Worm (Caenorhabditis elegans) whole organism, late embryonic: Measurements from ENCODE around the gene acdh-13.

Experiments
- F13H6.1 ChIP-seq: sonication (generic microtip); optimal IDR thresholded peaks from 2 replicates; lab custom pipeline; 2016; ENCODE audit warnings: missing genetic modification characterization, missing compliant biosample characterization
- K02D7.2 ChIP-seq: sonication (generic microtip); optimal IDR thresholded peaks from 2 replicates; lab custom pipeline; 2017; ENCODE audit warnings: mild to moderate bottlenecking, missing genetic modification characterization, missing compliant biosample characterization
- K09A11.1 ChIP-seq: sonication (generic microtip); optimal IDR thresholded peaks from 2 replicates; lab custom pipeline; 2017; ENCODE audit warnings: antibody characterized with exemption, mild to moderate bottlenecking, missing genetic modification characterization, missing compliant biosample characterization; ENCODE audit not compliant: insufficient read depth
- T23F11.4 ChIP-seq: fragments of 200-800 bp; sonication (Bioruptor generic); optimal IDR thresholded peaks from 2 replicates; lab custom pipeline; 2018; ENCODE audit warnings: mild to moderate bottlenecking, missing genetic modification characterization, missing compliant biosample characterization
- Y22D7AL.16 ChIP-seq: sonication (generic microtip); optimal IDR thresholded peaks from 2 replicates; lab custom pipeline; 2016; ENCODE audit warnings: missing genetic modification characterization, missing compliant biosample characterization
- ama-1 ChIP-seq: fragments of 150-350 bp; optimal IDR thresholded peaks from 2 replicates; lab custom pipeline; 2014
- ceh-14 ChIP-seq: sonication (generic microtip); optimal IDR thresholded peaks from 2 replicates; lab custom pipeline; 2016; ENCODE audit warnings: missing genotype, missing genetic modification characterization, missing compliant biosample characterization
- ceh-24 ChIP-seq: sonication (generic microtip); optimal IDR thresholded peaks from 2 replicates; lab custom pipeline; 2016; ENCODE audit warnings: mild to moderate bottlenecking, missing genetic modification characterization, missing compliant biosample characterization
- ceh-31 ChIP-seq: sonication (generic microtip); optimal IDR thresholded peaks from 2 replicates; lab custom pipeline; 2016; ENCODE audit warnings: missing genetic modification characterization, missing compliant biosample characterization
- ceh-45 ChIP-seq: fragments of 200-800 bp; sonication (Bioruptor generic); IDR thresholded peaks from 2 replicates; pipeline ENCODE4 v1.3.6; 2022; ENCODE audit warnings: missing genetic modification reagents, missing genetic modification characterization, missing compliant biosample characterization
- ceh-48 ChIP-seq: sonication (generic microtip); optimal IDR thresholded peaks from 2 replicates; lab custom pipeline; 2016; ENCODE audit warnings: missing genetic modification characterization, inconsistent platforms, missing compliant biosample characterization
- ceh-6 ChIP-seq: fragments of 200-800 bp; sonication (Bioruptor generic); optimal IDR thresholded peaks from 2 replicates; lab custom pipeline; 2018; ENCODE audit warnings: mild to moderate bottlenecking, missing genetic modification characterization, missing compliant biosample characterization
- ceh-9 ChIP-seq: sonication (generic microtip); optimal IDR thresholded peaks from 2 replicates; lab custom pipeline; 2016; ENCODE audit warnings: mild to moderate bottlenecking, missing genetic modification characterization, inconsistent platforms, missing compliant biosample characterization
- che-1 ChIP-seq: sonication (generic microtip); optimal IDR thresholded peaks from 2 replicates; lab custom pipeline; 2016; ENCODE audit warnings: mild to moderate bottlenecking, missing genetic modification characterization, missing compliant biosample characterization
- elt-2 ChIP-seq: sonication (generic microtip); optimal IDR thresholded peaks from 2 replicates; lab custom pipeline; 2016; ENCODE audit warnings: missing genetic modification reagents, missing genetic modification characterization, missing compliant biosample characterization
- ets-4 ChIP-seq: sonication (generic microtip); optimal IDR thresholded peaks from 2 replicates; lab custom pipeline; 2016; ENCODE audit warnings: missing genetic modification characterization, missing compliant biosample characterization
- fkh-10 ChIP-seq: fragments of 150-350 bp; optimal IDR thresholded peaks from 2 replicates; lab custom pipeline; 2014; ENCODE audit warnings: missing biosample characterization, missing genetic modification reagents, missing genetic modification characterization
- gmeb-2 ChIP-seq: sonication (generic microtip); optimal IDR thresholded peaks from 2 replicates; lab custom pipeline; 2016; ENCODE audit warnings: missing genetic modification characterization, inconsistent platforms, missing compliant biosample characterization
- lim-6 ChIP-seq: sonication (generic microtip); optimal IDR thresholded peaks from 2 replicates; lab custom pipeline; 2016; ENCODE audit warnings: missing genetic modification characterization, missing compliant biosample characterization
- lin-11 ChIP-seq: fragments of 200-800 bp; sonication (Bioruptor generic); optimal IDR thresholded peaks from 2 replicates; lab custom pipeline; 2018; ENCODE audit warnings: mild to moderate bottlenecking, missing genetic modification characterization, missing compliant biosample characterization
- madf-2 ChIP-seq: sonication (generic microtip); optimal IDR thresholded peaks from 2 replicates; lab custom pipeline; 2017; ENCODE audit warnings: missing genetic modification characterization, missing compliant biosample characterization
- mec-3 ChIP-seq: sonication (generic microtip); optimal IDR thresholded peaks from 2 replicates; lab custom pipeline; 2016; ENCODE audit warnings: borderline replicate concordance, missing genetic modification characterization, missing compliant biosample characterization
- nhr-11 ChIP-seq: fragments of 150-350 bp; optimal IDR thresholded peaks from 2 replicates; lab custom pipeline; 2014; ENCODE audit warnings: missing biosample characterization, missing genetic modification characterization
- npax-4 ChIP-seq: sonication (generic microtip); optimal IDR thresholded peaks from 2 replicates; lab custom pipeline; 2016; ENCODE audit warnings: missing genetic modification characterization, missing compliant biosample characterization
- pag-3 ChIP-seq: sonication (generic microtip); optimal IDR thresholded peaks from 2 replicates; lab custom pipeline; 2016; ENCODE audit warnings: missing compliant biosample characterization, missing genetic modification characterization, borderline replicate concordance
- pros-1 ChIP-seq: fragments of 150-350 bp; optimal IDR thresholded peaks from 2 replicates; lab custom pipeline; 2014; ENCODE audit warnings: missing biosample characterization, missing genetic modification reagents, missing genetic modification characterization
- ref-2 ChIP-seq: sonication (generic microtip); optimal IDR thresholded peaks from 2 replicates; lab custom pipeline; 2016; ENCODE audit warnings: missing genetic modification characterization, missing compliant biosample characterization
- rnt-1 ChIP-seq: sonication (generic microtip); optimal IDR thresholded peaks from 2 replicates; lab custom pipeline; 2016; ENCODE audit warnings: missing genetic modification characterization, missing compliant biosample characterization
- sdc-2 ChIP-seq: sonication (generic microtip); optimal IDR thresholded peaks from 2 replicates; lab custom pipeline; 2016; ENCODE audit warnings: missing genotype, missing genetic modification characterization, missing compliant biosample characterization
- sox-2 ChIP-seq: fragments of 200-800 bp; sonication (Bioruptor generic); IDR thresholded peaks from 2 replicates; pipeline ENCODE4 v1.3.6; 2022; ENCODE audit warnings: missing genetic modification reagents, missing genetic modification characterization, missing compliant biosample characterization
- sox-4 ChIP-seq: sonication (generic microtip); optimal IDR thresholded peaks from 2 replicates; lab custom pipeline; 2017; ENCODE audit warnings: mild to moderate bottlenecking, missing genetic modification characterization, inconsistent platforms, missing compliant biosample characterization
- unc-3 ChIP-seq, 2 experiments: fragments of 200-800 bp in 1 of 2; sonication (Bioruptor generic) in 1 of 2; sonication (generic microtip) in 1 of 2; conservative IDR thresholded peaks in 1 of 2; optimal IDR thresholded peaks in 1 of 2; 2 replicates each; pipeline versions ENCODE4 v1.3.6 to Lab custom; 2016 to 2022; ENCODE audit warnings: missing compliant biosample characterization in 2 of 2, missing genetic modification characterization in 2 of 2, missing genetic modification reagents in 1 of 2
- unc-86 ChIP-seq: sonication (generic microtip); optimal IDR thresholded peaks from 2 replicates; lab custom pipeline; 2016; ENCODE audit warnings: missing genetic modification characterization, missing compliant biosample characterization

The acdh-13 gene

ce11 chrIV:8523981-8524380 is 25.4 kb upstream of the acdh-13 start:
- no peak for TF ChIP-seq ref-2 (tag; lab: Kevin White, UChicago)
- TF ChIP-seq pag-3 (tag; lab: Kevin White, UChicago) = no peak
- TF ChIP-seq ets-4 = no peak
- TF ChIP-seq ceh-45 (GFP tag; lab: Robert Waterston, UW) = no peak
- TF ChIP-seq K09A11.1 (tag; lab: Kevin White, UChicago) = no peak
- TF ChIP-seq mec-3 (tag; lab: Kevin White, UChicago) = no peak
- TF ChIP-seq ceh-6 (GFP tag; lab: Kevin White, UChicago) = no peak
- no peak for TF ChIP-seq ceh-31
- no peak for TF ChIP-seq pros-1
- no peak for TF ChIP-seq ceh-9 (tag; lab: Kevin White, UChicago)
- no peak for TF ChIP-seq unc-86 (tag; lab: Kevin White, UChicago)
- no peak for TF ChIP-seq sox-4 (tag; lab: Kevin White, UChicago)
- TF ChIP-seq gmeb-2 (tag; lab: Kevin White, UChicago) = no peak
- no peak for TF ChIP-seq K02D7.2 (tag; lab: Kevin White, UChicago)
- TF ChIP-seq lin-11 (tag; lab: Kevin White, UChicago) = no peak
- TF ChIP-seq, all 69 proteins: peak for 0

ce11 chrIV:8520594-8520993 is 22.0 kb upstream of the acdh-13 start, which contains the start of gene pkg-2:
pkg-2 (plus strand) TSS chrIV:8520894.
- TF ChIP-seq unc-86 (tag; lab: Kevin White, UChicago) (no peak), nhr-11 (no peak), ceh-31 (no peak), unc-3 (GFP tag; conservative IDR thresholded peaks at IDR 0.05; lab: Robert Waterston, UW) (no peak), unc-3 (tag; optimal IDR thresholded peaks at IDR 0.05; lab: Kevin White, UChicago) (no peak), Y22D7AL.16 (no peak), ceh-48 (tag; lab: Kevin White, UChicago) (no peak), ceh-6 (GFP tag; lab: Kevin White, UChicago) (no peak), T23F11.4 (GFP tag; lab: Kevin White, UChicago) (no peak), fkh-10 (GFP tag; lab: Kevin White, UChicago) (no peak), ceh-14 (tag; lab: Kevin White, UChicago) (no peak)
- TF ChIP-seq, all 69 proteins: peak for 0

ce11 chrIV:8519949-8520348 is 21.3 kb upstream of the acdh-13 start:
- TF ChIP-seq ceh-24 (tag; lab: Kevin White, UChicago) (no peak), sdc-2 (tag; lab: Kevin White, UChicago) (no peak), Y22D7AL.16 (no peak), madf-2 (tag; lab: Kevin White, UChicago) (no peak)

- TF ChIP-seq mec-3 (tag; lab: Kevin White, UChicago) (no peak), lim-6 (tag; lab: Kevin White, UChicago) (no peak), elt-2 (tag; lab: Kevin White, UChicago) (no peak), K02D7.2 (tag; lab: Kevin White, UChicago) (no peak), ceh-31 (no peak), pros-1 (no peak), ceh-48 (tag; lab: Kevin White, UChicago) (no peak), rnt-1 (no peak), ama-1 (lab: Kevin White, UChicago) (no peak), che-1 (tag; lab: Kevin White, UChicago) (no peak), ceh-45 (GFP tag; lab: Robert Waterston, UW) (no peak)
These were observed 15.9 kb upstream of the acdh-13 start for ce11 chrIV:8514546-8514945.

- TF ChIP-seq npax-4 (no peak), K02D7.2 (tag; lab: Kevin White, UChicago) (no peak), gmeb-2 (tag; lab: Kevin White, UChicago) (no peak), K09A11.1 (tag; lab: Kevin White, UChicago) (no peak), pag-3 (tag; lab: Kevin White, UChicago) (no peak), sdc-2 (tag; lab: Kevin White, UChicago) (no peak), F13H6.1 (tag; lab: Kevin White, UChicago) (no peak), ceh-24 (tag; lab: Kevin White, UChicago) (no peak), ceh-31 (no peak), sox-2 (GFP tag; lab: Robert Waterston, UW) (no peak)
- TF ChIP-seq, all 69 proteins: peak for 0
These were observed 15.0 kb upstream of the acdh-13 start, which contains the start of gene cks-1 for ce11 chrIV:8513619-8514018. cks-1 (plus strand) TSS chrIV:8513919.
